Worm (Caenorhabditis elegans) whole organism, young adult: ENCODE results near the gene sshk-1.

ENCODE experiments used
- B0336.3 ChIP-seq: fragments of 200-800 bp; sonication (Bioruptor generic); IDR thresholded peaks from 2 replicates; pipeline ENCODE4 v1.3.6; 2022; ENCODE audit warnings: missing genetic modification characterization, missing compliant biosample characterization
- F10E7.11 ChIP-seq: sonication (generic microtip); optimal IDR thresholded peaks from 2 replicates; lab custom pipeline; 2017; ENCODE audit warnings: mild to moderate bottlenecking, missing genetic modification characterization, moderate library complexity, missing compliant biosample characterization
- F33H1.4 ChIP-seq: fragments of 200-800 bp; sonication (Bioruptor generic); IDR thresholded peaks from 2 replicates; pipeline ENCODE4 v1.3.6; 2022; ENCODE audit warnings: missing genetic modification reagents, missing genetic modification characterization, missing compliant biosample characterization
- F49E8.2 ChIP-seq: sonication (generic microtip); optimal IDR thresholded peaks from 3 replicates; lab custom pipeline; 2017; ENCODE audit warnings: missing genetic modification characterization, mild to moderate bottlenecking, missing compliant biosample characterization, antibody characterized with exemption, moderate library complexity; ENCODE audit not compliant: insufficient read depth
- F52B5.7 ChIP-seq: sonication (generic microtip); optimal IDR thresholded peaks from 2 replicates; lab custom pipeline; 2016; ENCODE audit warnings: mild to moderate bottlenecking, missing genetic modification characterization, missing compliant biosample characterization
- T07F8.4 ChIP-seq: sonication (generic microtip); optimal IDR thresholded peaks from 2 replicates; lab custom pipeline; 2016; ENCODE audit warnings: mild to moderate bottlenecking, missing genetic modification characterization, moderate library complexity, missing compliant biosample characterization
- Y53F4B.3 ChIP-seq: fragments of 200-800 bp; sonication (Bioruptor generic); IDR thresholded peaks from 2 replicates; pipeline ENCODE4 v1.3.6; 2022; ENCODE audit warnings: missing genetic modification reagents, missing genetic modification characterization, missing compliant biosample characterization
- Y56A3A.18 ChIP-seq: fragments of 200-800 bp; sonication (Bioruptor generic); IDR thresholded peaks from 2 replicates; pipeline ENCODE4 v1.3.6; 2022; ENCODE audit warnings: missing genetic modification reagents, missing genetic modification characterization, missing compliant biosample characterization
- Y95B8A.8 ChIP-seq: fragments of 200-800 bp; sonication (Bioruptor generic); IDR thresholded peaks from 2 replicates; pipeline ENCODE4 v1.3.6; 2022; ENCODE audit warnings: missing genetic modification reagents, missing genetic modification characterization, missing compliant biosample characterization
- ama-1 ChIP-seq, 3 experiments: fragments of 150-350 bp in 1 of 3; sonication (generic microtip) in 2 of 3; optimal IDR thresholded peaks; 2 replicates each; lab custom pipeline; 2014 to 2018; ENCODE audit warnings: missing biosample characterization in 2 of 3, missing genetic modification characterization in 2 of 3, missing genetic modification reagents in 2 of 3
- bed-1 ChIP-seq: fragments of 200-800 bp; sonication (Bioruptor generic); IDR thresholded peaks from 2 replicates; pipeline ENCODE4 v1.3.6; 2022; ENCODE audit warnings: missing genetic modification reagents, missing genetic modification characterization, missing compliant biosample characterization
- cebp-1 ChIP-seq, 2 experiments: fragments of 200-800 bp in 1 of 2; sonication (Bioruptor generic) in 1 of 2; sonication (generic microtip) in 1 of 2; IDR thresholded peaks in 1 of 2; optimal IDR thresholded peaks in 1 of 2; 2 replicates each; pipeline versions ENCODE4 v1.3.6 to Lab custom; 2017 to 2022; ENCODE audit warnings: missing compliant biosample characterization in 2 of 2, missing genetic modification characterization in 2 of 2, mild to moderate bottlenecking in 1 of 2, missing genetic modification reagents in 1 of 2, moderate library complexity in 1 of 2
- cebp-2 ChIP-seq: fragments of 200-800 bp; sonication (Bioruptor generic); IDR thresholded peaks from 2 replicates; pipeline ENCODE4 v1.3.6; 2022; ENCODE audit warnings: missing genetic modification characterization, missing compliant biosample characterization
- ceh-58 ChIP-seq: fragments of 200-800 bp; sonication (Bioruptor generic); IDR thresholded peaks from 2 replicates; pipeline ENCODE4 v1.3.6; 2022; ENCODE audit warnings: missing genetic modification characterization, missing compliant biosample characterization
- dox-1 ChIP-seq: fragments of 200-800 bp; sonication (Bioruptor generic); IDR thresholded peaks from 2 replicates; pipeline ENCODE4 v1.3.6; 2022; ENCODE audit warnings: missing genetic modification reagents, missing genetic modification characterization, missing compliant biosample characterization
- dpl-1 ChIP-seq: fragments of 150-350 bp; optimal IDR thresholded peaks from 2 replicates; lab custom pipeline; 2014; ENCODE audit warnings: missing biosample characterization, missing genetic modification reagents, missing genetic modification characterization
- egl-18 ChIP-seq: fragments of 200-800 bp; sonication (Bioruptor generic); IDR thresholded peaks from 2 replicates; pipeline ENCODE4 v1.3.6; 2022; ENCODE audit warnings: missing genetic modification reagents, missing genetic modification characterization, missing compliant biosample characterization
- egrh-3 ChIP-seq: fragments of 200-800 bp; sonication (Bioruptor generic); IDR thresholded peaks from 2 replicates; pipeline ENCODE4 v1.3.6; 2022; ENCODE audit warnings: missing genetic modification reagents, missing genetic modification characterization, missing compliant biosample characterization
- hmg-1.2 ChIP-seq: fragments of 200-800 bp; sonication (Bioruptor generic); IDR thresholded peaks from 2 replicates; pipeline ENCODE4 v1.3.6; 2022; ENCODE audit warnings: missing genetic modification reagents, missing genetic modification characterization, missing compliant biosample characterization
- hsf-1 ChIP-seq: fragments of 200-800 bp; sonication (Bioruptor generic); IDR thresholded peaks from 2 replicates; pipeline ENCODE4 v1.3.6; 2022; ENCODE audit warnings: missing genetic modification reagents, missing genetic modification characterization, missing compliant biosample characterization
- let-607 ChIP-seq, 2 experiments: fragments of 200-800 bp in 1 of 2; sonication (Bioruptor generic) in 1 of 2; sonication (generic microtip) in 1 of 2; optimal IDR thresholded peaks; 2 replicates each; lab custom pipeline; 2016 to 2018; ENCODE audit warnings: mild to moderate bottlenecking in 2 of 2, missing compliant biosample characterization in 2 of 2, missing genetic modification characterization in 2 of 2, moderate library complexity in 2 of 2, missing genotype in 1 of 2
- lin-35 ChIP-seq, 3 experiments: fragments of 150-350 bp in 2 of 3; sonication (generic microtip) in 1 of 3; optimal IDR thresholded peaks; 2 replicates each; lab custom pipeline; 2014 to 2018; ENCODE audit warnings: missing biosample characterization in 3 of 3, missing genetic modification characterization in 3 of 3, missing genetic modification reagents in 3 of 3
- lin-40 ChIP-seq: sonication (generic microtip); optimal IDR thresholded peaks from 2 replicates; lab custom pipeline; 2016; ENCODE audit warnings: missing genetic modification characterization, mild to moderate bottlenecking, missing compliant biosample characterization, missing genotype, missing genetic modification reagents
- lin-54 ChIP-seq: fragments of 200-800 bp; sonication (Bioruptor generic); optimal IDR thresholded peaks from 2 replicates; lab custom pipeline; 2018; ENCODE audit warnings: mild to moderate bottlenecking, missing genetic modification characterization, missing compliant biosample characterization
- lir-1 ChIP-seq: fragments of 200-800 bp; sonication (Bioruptor generic); conservative IDR thresholded peaks from 2 replicates; pipeline ENCODE4 v1.3.6; 2022; ENCODE audit warnings: missing genetic modification reagents, missing genetic modification characterization, missing compliant biosample characterization
- madf-3 ChIP-seq: fragments of 200-800 bp; sonication (Bioruptor generic); IDR thresholded peaks from 2 replicates; pipeline ENCODE4 v1.3.6; 2022; ENCODE audit warnings: missing genetic modification reagents, missing genetic modification characterization, missing compliant biosample characterization
- madf-6 ChIP-seq: fragments of 200-800 bp; sonication (Bioruptor generic); IDR thresholded peaks from 2 replicates; pipeline ENCODE4 v1.3.6; 2022; ENCODE audit warnings: missing genetic modification reagents, missing genetic modification characterization, missing compliant biosample characterization
- mcd-1 ChIP-seq: fragments of 200-800 bp; sonication (Bioruptor generic); IDR thresholded peaks from 2 replicates; pipeline ENCODE4 v1.3.6; 2022; ENCODE audit warnings: missing genetic modification reagents, missing genetic modification characterization, missing compliant biosample characterization
- mel-28 ChIP-seq: sonication (generic microtip); optimal IDR thresholded peaks from 2 replicates; lab custom pipeline; 2016; ENCODE audit warnings: borderline replicate concordance, mild to moderate bottlenecking, missing genetic modification characterization, missing compliant biosample characterization
- nfya-2 ChIP-seq: fragments of 200-800 bp; sonication (Bioruptor generic); IDR thresholded peaks from 2 replicates; pipeline ENCODE4 v1.3.6; 2022; ENCODE audit warnings: missing genetic modification reagents, missing genetic modification characterization, missing compliant biosample characterization
- nfyb-1 ChIP-seq: fragments of 200-800 bp; sonication (Bioruptor generic); IDR thresholded peaks from 2 replicates; pipeline ENCODE4 v1.3.6; 2022; ENCODE audit warnings: missing genetic modification reagents, missing genetic modification characterization, missing compliant biosample characterization
- nhr-80 ChIP-seq: sonication (generic microtip); optimal IDR thresholded peaks from 2 replicates; lab custom pipeline; 2016; ENCODE audit warnings: missing genetic modification characterization, missing compliant biosample characterization
- pha-4 ChIP-seq: fragments of 150-350 bp; sonication (generic microtip); optimal IDR thresholded peaks from 2 replicates; lab custom pipeline; 2014; ENCODE audit warnings: missing biosample characterization, missing genetic modification reagents, missing genetic modification characterization
- rec-8 ChIP-seq, 2 experiments: sonication (generic microtip); optimal IDR thresholded peaks; 2 replicates each; lab custom pipeline; 2016; ENCODE audit warnings: mild to moderate bottlenecking in 2 of 2, missing genetic modification characterization in 2 of 2, missing genetic modification reagents in 2 of 2, missing genotype in 2 of 2, missing biosample characterization in 1 of 2, missing compliant biosample characterization in 1 of 2, moderate library complexity in 1 of 2
- repo-1 ChIP-seq: sonication (generic microtip); optimal IDR thresholded peaks from 2 replicates; lab custom pipeline; 2017; ENCODE audit warnings: mild to moderate bottlenecking, missing genetic modification characterization, missing compliant biosample characterization
- sdz-38 ChIP-seq: sonication (generic microtip); optimal IDR thresholded peaks from 2 replicates; lab custom pipeline; 2016; ENCODE audit warnings: missing genotype, missing genetic modification characterization, missing compliant biosample characterization
- sea-2 ChIP-seq: fragments of 200-800 bp; sonication (Bioruptor generic); IDR thresholded peaks from 2 replicates; pipeline ENCODE4 v1.3.6; 2022; ENCODE audit warnings: missing genetic modification characterization, missing compliant biosample characterization
- snpc-1.3 ChIP-seq: sonication (generic microtip); optimal IDR thresholded peaks from 2 replicates; lab custom pipeline; 2017; ENCODE audit warnings: missing genetic modification characterization, mild to moderate bottlenecking, missing compliant biosample characterization, antibody characterized with exemption, moderate library complexity, missing genotype, missing genetic modification reagents; ENCODE audit not compliant: insufficient read depth
- somi-1 ChIP-seq: fragments of 200-800 bp; sonication (Bioruptor generic); optimal IDR thresholded peaks from 2 replicates; lab custom pipeline; 2018; ENCODE audit warnings: mild to moderate bottlenecking, missing genetic modification characterization, missing compliant biosample characterization
- sptf-2 ChIP-seq: fragments of 200-800 bp; sonication (Bioruptor generic); optimal IDR thresholded peaks from 2 replicates; lab custom pipeline; 2018; ENCODE audit warnings: mild to moderate bottlenecking, missing genetic modification characterization, missing compliant biosample characterization
- zfh-2 ChIP-seq: fragments of 200-800 bp; sonication (Bioruptor generic); conservative IDR thresholded peaks from 2 replicates; pipeline ENCODE4 v1.3.6; 2022; ENCODE audit warnings: missing genetic modification reagents, missing genetic modification characterization, missing compliant biosample characterization
- ztf-25 ChIP-seq: fragments of 200-800 bp; sonication (Bioruptor generic); IDR thresholded peaks from 2 replicates; pipeline ENCODE4 v1.3.6; 2022; ENCODE audit warnings: missing genetic modification reagents, missing genetic modification characterization, missing compliant biosample characterization
- ztf-28 ChIP-seq: fragments of 200-800 bp; sonication (Bioruptor generic); IDR thresholded peaks from 2 replicates; pipeline ENCODE4 v1.3.6; 2022; ENCODE audit warnings: missing genetic modification reagents, missing genetic modification characterization, missing compliant biosample characterization

Gene sshk-1

ce11 chrV:20782188-20782587, 33.8 kb upstream of the sshk-1 start (continued):
- TF ChIP-seq ama-1 (optimal IDR thresholded peaks at IDR 0.05; lab: Kevin White, UChicago) = no peak
- TF ChIP-seq ama-1 (GFP tag; optimal IDR thresholded peaks at IDR 0.05; lab: Kevin White, UChicago) = peak in 1 of 2 experiments; percentile 61
- TF ChIP-seq bed-1 (GFP tag; lab: Robert Waterston, UW) = no peak
- peak; percentile 31 for TF ChIP-seq lin-40 (tag; lab: Kevin White, UChicago)
- no peak for TF ChIP-seq hsf-1 (GFP tag; lab: Robert Waterston, UW)
- TF ChIP-seq B0336.3 (GFP tag; lab: Robert Waterston, UW) = no peak
- peak; percentile 5 for TF ChIP-seq somi-1 (GFP tag; lab: Kevin White, UChicago)
- no peak for TF ChIP-seq F52B5.7

ce11 chrV:20783642-20784041, 32.3 kb upstream of the sshk-1 start:
- TF ChIP-seq Y56A3A.18 (GFP tag; lab: Robert Waterston, UW) (0 out of 2 replicates have a peak, but pooled peaks have one; percentile 27), ceh-58 (GFP tag; lab: Robert Waterston, UW) (0 out of 2 replicates have a peak, but pooled peaks have one; percentile 27), F52B5.7 (peak; percentile 51), repo-1 (tag; lab: Kevin White, UChicago) (peak; percentile 36), Y53F4B.3 (GFP tag; lab: Robert Waterston, UW) (no peak), let-607 (tag; optimal IDR thresholded peaks at IDR 0.05; lab: Kevin White, UChicago) (no peak), cebp-2 (GFP tag; lab: Robert Waterston, UW) (no peak), zfh-2 (peak; percentile 74), B0336.3 (GFP tag; lab: Robert Waterston, UW) (peak; percentile 19; the same call in 1 of the 2 replicates), dox-1 (GFP tag; lab: Robert Waterston, UW) (no peak), rec-8 (tag; optimal IDR thresholded peaks at IDR 0.05; lab: Kevin White, UChicago) (no peak), hmg-1.2 (0 out of 2 replicates have a peak, but pooled peaks have one; percentile 13), F33H1.4 (GFP tag; lab: Robert Waterston, UW) (no peak), madf-6 (no peak), lir-1 (GFP tag; lab: Robert Waterston, UW) (no peak), ztf-25 (GFP tag; lab: Robert Waterston, UW) (peak; percentile 26; the same call in 1 of the 2 replicates), egrh-3 (GFP tag; lab: Robert Waterston, UW) (peak; percentile 50; the same call in 1 of the 2 replicates), madf-3 (GFP tag; lab: Robert Waterston, UW) (no peak), cebp-1 (GFP tag; IDR thresholded peaks at IDR 0.05; lab: Robert Waterston, UW) (no peak), cebp-1 (tag; optimal IDR thresholded peaks at IDR 0.05; lab: Kevin White, UChicago) (peak; percentile 26), sdz-38 (no peak)

- TF ChIP-seq F10E7.11 (tag; lab: Kevin White, UChicago) (no peak), egl-18 (no peak), nfya-2 (GFP tag; lab: Robert Waterston, UW) (no peak), lin-40 (tag; lab: Kevin White, UChicago) (peak; percentile 0), mel-28 (no peak), nhr-80 (tag; lab: Kevin White, UChicago) (no peak), lin-35 (GFP tag; optimal IDR thresholded peaks at IDR 0.05; lab: Kevin White, UChicago) (no peak), Y95B8A.8 (GFP tag; lab: Robert Waterston, UW) (no peak), T07F8.4 (no peak), mcd-1 (GFP tag; lab: Robert Waterston, UW) (no peak), sea-2 (GFP tag; lab: Robert Waterston, UW) (no peak), snpc-1.3 (tag; lab: Kevin White, UChicago) (no peak), F49E8.2 (tag; lab: Kevin White, UChicago) (no peak), ztf-28 (GFP tag; lab: Robert Waterston, UW) (no peak), nfyb-1 (GFP tag; lab: Robert Waterston, UW) (peak; percentile 62), dpl-1 (GFP tag; lab: Kevin White, UChicago) (no peak), pha-4 (tag; lab: Kevin White, UChicago) (no peak), zfh-2 (no peak), sptf-2 (GFP tag; lab: Kevin White, UChicago) (no peak), lin-54 (GFP tag; lab: Kevin White, UChicago) (peak; percentile 40)
These were observed 30.7 kb upstream of the sshk-1 start for ce11 chrV:20785050-20785847.
